Worm (Caenorhabditis elegans) whole organism, L3 larva: ENCODE measurements around the gene nmr-2.
A peak's percentile ranks its signal among the peaks of the same experiment; 100 is the strongest.

Experiments used
- R02D3.7 ChIP-seq: fragments of 150-350 bp; optimal IDR thresholded peaks from 2 replicates; lab custom pipeline; 2014; ENCODE audit warnings: missing biosample characterization, missing genetic modification characterization
- ZK546.5 ChIP-seq: sonication (generic microtip); optimal IDR thresholded peaks from 2 replicates; lab custom pipeline; 2017; ENCODE audit warnings: missing biosample characterization, missing genetic modification characterization
- aly-2 ChIP-seq: fragments of 150-350 bp; optimal IDR thresholded peaks from 2 replicates; lab custom pipeline; 2014; ENCODE audit warnings: missing biosample characterization, missing genetic modification characterization
- ceh-28 ChIP-seq: fragments of 150-350 bp; optimal IDR thresholded peaks from 2 replicates; lab custom pipeline; 2014; ENCODE audit warnings: missing biosample characterization, missing genetic modification reagents, missing genetic modification characterization
- ceh-9 ChIP-seq: sonication (generic microtip); optimal IDR thresholded peaks from 2 replicates; lab custom pipeline; 2018; ENCODE audit warnings: missing biosample characterization, missing genetic modification characterization
- daf-12 ChIP-seq: fragments of 150-350 bp; optimal IDR thresholded peaks from 2 replicates; lab custom pipeline; 2014; ENCODE audit warnings: missing biosample characterization, missing genetic modification reagents, missing genetic modification characterization
- egl-27 ChIP-seq: sonication (generic microtip); optimal IDR thresholded peaks from 4 replicates; lab custom pipeline; 2017; ENCODE audit warnings: missing biosample characterization, missing genetic modification reagents, missing genetic modification characterization
- egl-5 ChIP-seq: fragments of 150-350 bp; optimal IDR thresholded peaks from 2 replicates; lab custom pipeline; 2017; ENCODE audit warnings: missing biosample characterization, missing genetic modification reagents, missing genetic modification characterization, inconsistent platforms
- elt-1 ChIP-seq: fragments of 150-350 bp; optimal IDR thresholded peaks from 2 replicates; lab custom pipeline; 2014; ENCODE audit warnings: missing biosample characterization, missing genetic modification characterization
- elt-2 ChIP-seq: sonication (generic microtip); optimal IDR thresholded peaks from 2 replicates; lab custom pipeline; 2016; ENCODE audit warnings: missing genetic modification reagents, mild to moderate bottlenecking, missing genetic modification characterization, missing compliant biosample characterization
- eor-1 ChIP-seq, 2 experiments: fragments of 150-350 bp; optimal IDR thresholded peaks; 2 replicates each; lab custom pipeline; 2014 to 2018; ENCODE audit warnings: missing biosample characterization in 2 of 2, missing genetic modification characterization in 2 of 2
- fkh-2 ChIP-seq: fragments of 150-350 bp; optimal IDR thresholded peaks from 2 replicates; lab custom pipeline; 2014; ENCODE audit warnings: missing biosample characterization, missing genetic modification reagents, missing genetic modification characterization
- fos-1 ChIP-seq: fragments of 150-350 bp; optimal IDR thresholded peaks from 2 replicates; lab custom pipeline; 2014; ENCODE audit warnings: missing biosample characterization, missing genetic modification characterization
- jun-1 ChIP-seq: fragments of 150-350 bp; optimal IDR thresholded peaks from 2 replicates; lab custom pipeline; 2014; ENCODE audit warnings: missing biosample characterization, missing genetic modification reagents, missing genetic modification characterization
- lin-15B ChIP-seq: fragments of 150-350 bp; optimal IDR thresholded peaks from 2 replicates; lab custom pipeline; 2014; ENCODE audit warnings: missing biosample characterization, missing genetic modification characterization
- lin-39 ChIP-seq: fragments of 150-350 bp; optimal IDR thresholded peaks from 2 replicates; lab custom pipeline; 2018; ENCODE audit warnings: missing biosample characterization, missing genetic modification reagents, missing genetic modification characterization
- lsy-12 ChIP-seq: sonication (generic microtip); optimal IDR thresholded peaks from 2 replicates; lab custom pipeline; 2016; ENCODE audit warnings: mild to moderate bottlenecking, missing genetic modification characterization, missing compliant biosample characterization
- mml-1 ChIP-seq: fragments of 150-350 bp; sonication (generic microtip); optimal IDR thresholded peaks from 3 replicates; lab custom pipeline; 2014; ENCODE audit warnings: missing biosample characterization, missing genetic modification characterization
- nfya-1 ChIP-seq: sonication (generic microtip); optimal IDR thresholded peaks from 2 replicates; lab custom pipeline; 2017; ENCODE audit warnings: missing genetic modification characterization, mild to moderate bottlenecking, missing compliant biosample characterization, antibody characterized with exemption, moderate library complexity; ENCODE audit not compliant: insufficient read depth
- nhr-11 ChIP-seq: fragments of 150-350 bp; optimal IDR thresholded peaks from 2 replicates; lab custom pipeline; 2014; ENCODE audit warnings: missing biosample characterization, missing genetic modification characterization
- nhr-12 ChIP-seq: fragments of 150-350 bp; optimal IDR thresholded peaks from 2 replicates; lab custom pipeline; 2014; ENCODE audit warnings: missing biosample characterization, missing genetic modification characterization
- nhr-23 ChIP-seq: fragments of 150-350 bp; optimal IDR thresholded peaks from 2 replicates; lab custom pipeline; 2014; ENCODE audit warnings: missing biosample characterization, missing genetic modification reagents, missing genetic modification characterization
- nhr-237 ChIP-seq: fragments of 150-350 bp; optimal IDR thresholded peaks from 2 replicates; lab custom pipeline; 2014; ENCODE audit warnings: missing biosample characterization, missing genetic modification characterization
- nhr-25 ChIP-seq: sonication (generic microtip); optimal IDR thresholded peaks from 2 replicates; lab custom pipeline; 2017; ENCODE audit warnings: missing biosample characterization, missing genetic modification characterization
- nhr-28 ChIP-seq: fragments of 150-350 bp; optimal IDR thresholded peaks from 2 replicates; lab custom pipeline; 2014; ENCODE audit warnings: missing biosample characterization, missing genetic modification characterization
- nhr-43 ChIP-seq: sonication (generic microtip); optimal IDR thresholded peaks from 2 replicates; lab custom pipeline; 2016; ENCODE audit warnings: mild to moderate bottlenecking, missing genetic modification characterization, missing compliant biosample characterization; ENCODE audit not compliant: poor library complexity, severe bottlenecking
- nhr-67 ChIP-seq: fragments of 150-350 bp; optimal IDR thresholded peaks from 2 replicates; lab custom pipeline; 2014; ENCODE audit warnings: missing biosample characterization, missing genetic modification characterization
- nhr-76 ChIP-seq: fragments of 150-350 bp; sonication (generic microtip); optimal IDR thresholded peaks from 5 replicates; lab custom pipeline; 2014; ENCODE audit warnings: missing biosample characterization, missing genetic modification characterization
- nhr-77 ChIP-seq: fragments of 150-350 bp; optimal IDR thresholded peaks from 2 replicates; lab custom pipeline; 2014; ENCODE audit warnings: missing biosample characterization, missing genetic modification characterization
- pha-4 ChIP-seq: fragments of 150-350 bp; optimal IDR thresholded peaks from 2 replicates; lab custom pipeline; 2014; ENCODE audit warnings: missing biosample characterization, missing genetic modification reagents, missing genetic modification characterization
- sea-2 ChIP-seq: fragments of 150-350 bp; sonication (generic microtip); optimal IDR thresholded peaks from 4 replicates; lab custom pipeline; 2014; ENCODE audit warnings: missing biosample characterization, missing genetic modification reagents, missing genetic modification characterization
- skn-1 ChIP-seq: fragments of 150-350 bp; optimal IDR thresholded peaks from 2 replicates; lab custom pipeline; 2014; ENCODE audit warnings: missing biosample characterization, missing genetic modification characterization
- snpc-4 ChIP-seq: fragments of 150-350 bp; optimal IDR thresholded peaks from 2 replicates; lab custom pipeline; 2014; ENCODE audit warnings: missing biosample characterization, missing genetic modification characterization
- tbx-2 ChIP-seq: sonication (generic microtip); optimal IDR thresholded peaks from 2 replicates; lab custom pipeline; 2016; ENCODE audit warnings: mild to moderate bottlenecking, missing genetic modification characterization, missing compliant biosample characterization
- unc-39 ChIP-seq: sonication (generic microtip); optimal IDR thresholded peaks from 4 replicates; lab custom pipeline; 2017; ENCODE audit warnings: missing biosample characterization, missing genetic modification characterization
- zag-1 ChIP-seq: fragments of 150-350 bp; optimal IDR thresholded peaks from 2 replicates; lab custom pipeline; 2014; ENCODE audit warnings: missing biosample characterization, missing genetic modification characterization
- ztf-11 ChIP-seq: fragments of 150-350 bp; optimal IDR thresholded peaks from 2 replicates; lab custom pipeline; 2014; ENCODE audit warnings: missing biosample characterization, missing genetic modification characterization
- ztf-4 ChIP-seq: fragments of 150-350 bp; optimal IDR thresholded peaks from 2 replicates; lab custom pipeline; 2014; ENCODE audit warnings: missing biosample characterization, missing genetic modification characterization

nmr-2 gene

ce11 chrV:15011560-15011959, at the start of gene nmr-2:
Gene nmr-2 (minus strand): TSS chrV:15011660.
- no peak for TF ChIP-seq fos-1 (tag; lab: Kevin White, UChicago)
- TF ChIP-seq elt-1 (tag; lab: Kevin White, UChicago): no peak
- TF ChIP-seq nhr-67: no peak
- TF ChIP-seq jun-1 (tag; lab: Kevin White, UChicago): no peak
- TF ChIP-seq nhr-12 (tag; lab: Kevin White, UChicago): no peak
- no peak for TF ChIP-seq fkh-2 (tag; lab: Kevin White, UChicago)
- no peak for TF ChIP-seq snpc-4 (tag; lab: Kevin White, UChicago)
- no peak for TF ChIP-seq R02D3.7 (tag; lab: Kevin White, UChicago)

- TF ChIP-seq tbx-2 (tag; lab: Kevin White, UChicago) (no peak), nhr-12 (tag; lab: Kevin White, UChicago) (no peak)
Observed at ce11 chrV:15060595-15060994, 49.1 kb upstream of the nmr-2 start.

ce11 chrV:15059534-15059933, 48.1 kb upstream of the nmr-2 start, which contains the start of the genes mcm-3 and C25D7.15:
Gene mcm-3 (minus strand): TSS chrV:15059599.
Gene C25D7.15 (plus strand): TSS chrV:15059808.
- TF ChIP-seq nhr-23 (tag; lab: Kevin White, UChicago) (peak; percentile 41), fos-1 (tag; lab: Kevin White, UChicago) (no peak), pha-4 (tag; lab: Kevin White, UChicago) (peak; percentile 66), lin-15B (tag; lab: Kevin White, UChicago) (peak; percentile 28), elt-2 (tag; lab: Kevin White, UChicago) (peak; percentile 3), ztf-11 (tag; lab: Kevin White, UChicago) (no peak), egl-5 (tag; lab: Kevin White, UChicago) (no peak), nhr-25 (tag; lab: Kevin White, UChicago) (peak; percentile 28), ZK546.5 (tag; lab: Kevin White, UChicago) (no peak), nhr-28 (no peak), sea-2 (no peak), nhr-12 (tag; lab: Kevin White, UChicago) (no peak)

ce11 chrV:15058965-15059364, 47.5 kb upstream of the nmr-2 start:
- TF ChIP-seq jun-1 (tag; lab: Kevin White, UChicago): no peak
- TF ChIP-seq skn-1 (tag; lab: Kevin White, UChicago): no peak
- no peak for TF ChIP-seq unc-39 (tag; lab: Kevin White, UChicago)
- TF ChIP-seq ztf-4: no peak
- TF ChIP-seq ceh-9: no peak
- TF ChIP-seq R02D3.7 (tag; lab: Kevin White, UChicago): no peak
- no peak for TF ChIP-seq aly-2 (tag; lab: Kevin White, UChicago)
- no peak for TF ChIP-seq daf-12 (tag; lab: Kevin White, UChicago)
- TF ChIP-seq nfya-1: no peak
- no peak for TF ChIP-seq tbx-2 (tag; lab: Kevin White, UChicago)
- TF ChIP-seq lsy-12: no peak
- TF ChIP-seq mml-1 (tag; lab: Kevin White, UChicago): no peak
- no peak for TF ChIP-seq nhr-11
- no peak for TF ChIP-seq pha-4 (tag; lab: Kevin White, UChicago)
- no peak for TF ChIP-seq lin-39
- TF ChIP-seq zag-1 (tag; lab: Kevin White, UChicago): no peak
- TF ChIP-seq ztf-11 (tag; lab: Kevin White, UChicago): no peak
- no peak for TF ChIP-seq nhr-237
- no peak for TF ChIP-seq lin-15B (tag; lab: Kevin White, UChicago)
- TF ChIP-seq egl-27: no peak
- TF ChIP-seq, all 47 proteins: peak for 0

- TF ChIP-seq nhr-23 (tag; lab: Kevin White, UChicago) (no peak), nhr-76 (no peak), ceh-28 (tag; lab: Kevin White, UChicago) (no peak), sea-2 (no peak), eor-1 (tag; optimal IDR thresholded peaks at IDR 0.05; lab: Kevin White, UChicago) (no peak), lin-39 (no peak), egl-27 (no peak), ceh-9 (no peak), aly-2 (tag; lab: Kevin White, UChicago) (no peak), nhr-77 (tag; lab: Kevin White, UChicago) (no peak), nhr-25 (tag; lab: Kevin White, UChicago) (no peak), ztf-11 (tag; lab: Kevin White, UChicago) (no peak), egl-5 (tag; lab: Kevin White, UChicago) (no peak), nhr-43 (no peak)
Observed at ce11 chrV:15058423-15058822, 47.0 kb upstream of the nmr-2 start.
